Worm (Caenorhabditis elegans): ENCODE measurements around the gene C13E3.1.

ce11 chrX:8919323-8919722, 26.4 kb downstream of the C13E3.1 start, which contains the start of gene nlp-14:
- TF ChIP-seq tag-97 (GFP tag; IDR thresholded peaks at IDR 0.05) (no peak), unc-130 (GFP tag; optimal IDR thresholded peaks at IDR 0.05) (no peak), pha-4 (GFP tag; IDR thresholded peaks at IDR 0.05) (no peak), pha-4 (tag; optimal IDR thresholded peaks at IDR 0.05) (no peak), nhr-237 (tag; optimal IDR thresholded peaks at IDR 0.05) (no peak), ztf-11 (tag; optimal IDR thresholded peaks at IDR 0.05) (no peak), lin-39 (tag; optimal IDR thresholded peaks at IDR 0.05) (no peak), spr-1 (tag; optimal IDR thresholded peaks at IDR 0.05) (no peak), nhr-77 (tag; optimal IDR thresholded peaks at IDR 0.05) (no peak), dpl-1 (GFP tag; optimal IDR thresholded peaks at IDR 0.05) (no peak), fos-1 (tag; optimal IDR thresholded peaks at IDR 0.05) (no peak), unc-39 (tag; optimal IDR thresholded peaks at IDR 0.05) (no peak)
